Worm (Caenorhabditis elegans) whole organism, L3 larva: ENCODE measurements around the gene Y42A5A.1.

Source experiments
- R02D3.7 ChIP-seq: fragments of 150-350 bp; optimal IDR thresholded peaks from 2 replicates; lab custom pipeline; 2014; ENCODE audit warnings: missing biosample characterization, missing genetic modification characterization
- ZK546.5 ChIP-seq: sonication (generic microtip); optimal IDR thresholded peaks from 2 replicates; lab custom pipeline; 2017; ENCODE audit warnings: missing biosample characterization, missing genetic modification characterization
- aly-2 ChIP-seq: fragments of 150-350 bp; optimal IDR thresholded peaks from 2 replicates; lab custom pipeline; 2014; ENCODE audit warnings: missing biosample characterization, missing genetic modification characterization
- ama-1 ChIP-seq: fragments of 150-350 bp; optimal IDR thresholded peaks from 2 replicates; lab custom pipeline; 2018
- ceh-16 ChIP-seq: sonication (generic microtip); optimal IDR thresholded peaks from 2 replicates; lab custom pipeline; 2017; ENCODE audit warnings: missing biosample characterization, missing genetic modification characterization
- elt-1 ChIP-seq: fragments of 150-350 bp; optimal IDR thresholded peaks from 2 replicates; lab custom pipeline; 2014; ENCODE audit warnings: missing biosample characterization, missing genetic modification characterization
- elt-2 ChIP-seq: sonication (generic microtip); optimal IDR thresholded peaks from 2 replicates; lab custom pipeline; 2016; ENCODE audit warnings: missing genetic modification reagents, mild to moderate bottlenecking, missing genetic modification characterization, missing compliant biosample characterization
- elt-3 ChIP-seq, 3 experiments: fragments of 150-350 bp in 1 of 3; sonication (generic microtip) in 2 of 3; optimal IDR thresholded peaks; 2 replicates in 2 of 3; 4 replicates in 1 of 3; lab custom pipeline; 2014 to 2017; ENCODE audit warnings: missing biosample characterization in 3 of 3, missing genetic modification characterization in 3 of 3
- hmg-11 ChIP-seq: sonication (generic microtip); optimal IDR thresholded peaks from 2 replicates; lab custom pipeline; 2016; ENCODE audit warnings: missing genetic modification characterization, missing compliant biosample characterization
- jun-1 ChIP-seq: fragments of 150-350 bp; optimal IDR thresholded peaks from 2 replicates; lab custom pipeline; 2014; ENCODE audit warnings: missing biosample characterization, missing genetic modification reagents, missing genetic modification characterization
- nfya-1 ChIP-seq: sonication (generic microtip); optimal IDR thresholded peaks from 2 replicates; lab custom pipeline; 2017; ENCODE audit warnings: missing genetic modification characterization, mild to moderate bottlenecking, missing compliant biosample characterization, antibody characterized with exemption, moderate library complexity; ENCODE audit not compliant: insufficient read depth
- nhr-12 ChIP-seq: fragments of 150-350 bp; optimal IDR thresholded peaks from 2 replicates; lab custom pipeline; 2014; ENCODE audit warnings: missing biosample characterization, missing genetic modification characterization
- nhr-23 ChIP-seq: fragments of 150-350 bp; optimal IDR thresholded peaks from 2 replicates; lab custom pipeline; 2014; ENCODE audit warnings: missing biosample characterization, missing genetic modification reagents, missing genetic modification characterization
- nhr-237 ChIP-seq: fragments of 150-350 bp; optimal IDR thresholded peaks from 2 replicates; lab custom pipeline; 2014; ENCODE audit warnings: missing biosample characterization, missing genetic modification characterization
- nhr-25 ChIP-seq: sonication (generic microtip); optimal IDR thresholded peaks from 2 replicates; lab custom pipeline; 2017; ENCODE audit warnings: missing biosample characterization, missing genetic modification characterization
- nhr-43 ChIP-seq: sonication (generic microtip); optimal IDR thresholded peaks from 2 replicates; lab custom pipeline; 2016; ENCODE audit warnings: mild to moderate bottlenecking, missing genetic modification characterization, missing compliant biosample characterization; ENCODE audit not compliant: poor library complexity, severe bottlenecking
- nhr-76 ChIP-seq: fragments of 150-350 bp; sonication (generic microtip); optimal IDR thresholded peaks from 5 replicates; lab custom pipeline; 2014; ENCODE audit warnings: missing biosample characterization, missing genetic modification characterization
- pqm-1 ChIP-seq: fragments of 150-350 bp; optimal IDR thresholded peaks from 2 replicates; lab custom pipeline; 2017; ENCODE audit warnings: missing biosample characterization, missing genetic modification characterization, inconsistent platforms
- tbx-2 ChIP-seq: sonication (generic microtip); optimal IDR thresholded peaks from 2 replicates; lab custom pipeline; 2016; ENCODE audit warnings: mild to moderate bottlenecking, missing genetic modification characterization, missing compliant biosample characterization
- unc-39 ChIP-seq: sonication (generic microtip); optimal IDR thresholded peaks from 4 replicates; lab custom pipeline; 2017; ENCODE audit warnings: missing biosample characterization, missing genetic modification characterization
- zag-1 ChIP-seq: fragments of 150-350 bp; optimal IDR thresholded peaks from 2 replicates; lab custom pipeline; 2014; ENCODE audit warnings: missing biosample characterization, missing genetic modification characterization
- ztf-11 ChIP-seq: fragments of 150-350 bp; optimal IDR thresholded peaks from 2 replicates; lab custom pipeline; 2014; ENCODE audit warnings: missing biosample characterization, missing genetic modification characterization

The Y42A5A.1 gene

ce11 chrV:11146958-11147779 lies 59.4 kb downstream of the Y42A5A.1 start, which contains the start of the genes T19C4.24 and nlp-33:
T19C4.24 (minus strand) TSS chrV:11147008.
nlp-33 (plus strand) TSS chrV:11147346.
- TF ChIP-seq nfya-1 (tag; lab: Kevin White, UChicago) (peak; percentile 34), ZK546.5 (tag; lab: Kevin White, UChicago) (no peak), nhr-23 (tag; lab: Kevin White, UChicago) (peak; percentile 37), nhr-12 (tag; lab: Kevin White, UChicago) (no peak), nhr-25 (peak; percentile 66), elt-3 (tag; optimal IDR thresholded peaks at IDR 0.05; lab: Kevin White, UChicago) (peak in 1 of 3 experiments; percentile 79), ceh-16 (no peak), ztf-11 (tag; lab: Kevin White, UChicago) (no peak), nhr-237 (tag; lab: Kevin White, UChicago) (no peak), R02D3.7 (tag; lab: Kevin White, UChicago) (peak; percentile 8), hmg-11 (no peak), unc-39 (no peak), elt-1 (tag; lab: Kevin White, UChicago) (peak; percentile 50), pqm-1 (no peak), nhr-43 (tag; lab: Kevin White, UChicago) (peak; percentile 61), zag-1 (tag; lab: Kevin White, UChicago) (no peak), elt-2 (tag; lab: Kevin White, UChicago) (no peak), ama-1 (lab: Kevin White, UChicago) (peak; percentile 91), tbx-2 (no peak), jun-1 (no peak), aly-2 (tag; lab: Kevin White, UChicago) (no peak), nhr-76 (no peak)
